Worm (Caenorhabditis elegans): ENCODE measurements around the gene str-94.

The str-94 gene

ce11 chrV:9221566-9221965 is 27.5 kb downstream of the str-94 start, which contains the start of gene grd-6:
Gene grd-6, plus strand, starts transcription at chrV:9221866.
- TF ChIP-seq lin-13 (GFP tag; optimal IDR thresholded peaks at IDR 0.05): no peak
- TF ChIP-seq mdt-29 (GFP tag; IDR thresholded peaks at IDR 0.05): no peak
- TF ChIP-seq D1046.2 (GFP tag; IDR thresholded peaks at IDR 0.05): no peak
- TF ChIP-seq ceh-62 (tag; optimal IDR thresholded peaks at IDR 0.05): no peak

- peak; percentile 69 for TF ChIP-seq hlh-30 (tag; optimal IDR thresholded peaks at IDR 0.05; ENCODE audit: insufficient read depth)
- TF ChIP-seq hlh-11 (tag; optimal IDR thresholded peaks at IDR 0.05): peak; percentile 16
- no peak for TF ChIP-seq Y105C5A.15 (GFP tag; IDR thresholded peaks at IDR 0.05)
- TF ChIP-seq rbr-2 (tag; optimal IDR thresholded peaks at IDR 0.05): peak; percentile 27
- peak; percentile 39 for TF ChIP-seq mep-1 (tag; optimal IDR thresholded peaks at IDR 0.05)
- no peak for TF ChIP-seq nhr-111 (GFP tag; optimal IDR thresholded peaks at IDR 0.05)
- peak; percentile 15 for TF ChIP-seq unc-130 (GFP tag; optimal IDR thresholded peaks at IDR 0.05)
- TF ChIP-seq lsy-2 (tag; optimal IDR thresholded peaks at IDR 0.05): peak in 1 of 2 experiments; percentile 51
- peak; percentile 80 for TF ChIP-seq dpl-1 (GFP tag; optimal IDR thresholded peaks at IDR 0.05)
- peak; percentile 92 for TF ChIP-seq lin-38 (GFP tag; IDR thresholded peaks at IDR 0.05)
- TF ChIP-seq unc-62 (GFP tag; optimal IDR thresholded peaks at IDR 0.05 in 1 of 2): peak in 1 of 2 experiments; percentile 6
- TF ChIP-seq unc-62 (tag; optimal IDR thresholded peaks at IDR 0.05): no peak
- peak; percentile 64 for TF ChIP-seq nhr-6 (tag; optimal IDR thresholded peaks at IDR 0.05)
- no peak for TF ChIP-seq F44E2.7 (GFP tag; IDR thresholded peaks at IDR 0.05)
- no peak for TF ChIP-seq T20F7.1 (GFP tag; optimal IDR thresholded peaks at IDR 0.05)
- TF ChIP-seq mes-2 (tag; optimal IDR thresholded peaks at IDR 0.05; ENCODE audit: poor library complexity, severe bottlenecking): peak; percentile 72
- peak; percentile 37 for TF ChIP-seq nhr-28 (tag; optimal IDR thresholded peaks at IDR 0.05)
- peak; percentile 8 for TF ChIP-seq ama-1 (optimal IDR thresholded peaks at IDR 0.05)
Measured at ce11 chrV:9220444-9220843, 28.7 kb downstream of the str-94 start.

- TF ChIP-seq Y105C5A.15 (GFP tag; IDR thresholded peaks at IDR 0.05) (no peak), pha-4 (GFP tag; IDR thresholded peaks at IDR 0.05) (no peak), pha-4 (tag; optimal IDR thresholded peaks at IDR 0.05) (no peak), egl-27 (tag; optimal IDR thresholded peaks at IDR 0.05) (no peak), hmg-1.1 (GFP tag; IDR thresholded peaks at IDR 0.05) (0 out of 2 replicates have a peak, but pooled peaks have one; percentile 27), dmd-6 (GFP tag; IDR thresholded peaks at IDR 0.05) (no peak), mes-2 (tag; optimal IDR thresholded peaks at IDR 0.05; ENCODE audit: poor library complexity, severe bottlenecking) (no peak), aha-1 (tag) (peak; percentile 75), T20F7.1 (GFP tag; optimal IDR thresholded peaks at IDR 0.05) (no peak)
Measured at ce11 chrV:9219390-9219733, 29.7 kb downstream of the str-94 start.

- TF ChIP-seq fkh-10 (GFP tag; optimal IDR thresholded peaks at IDR 0.05): peak; percentile 10
- peak; percentile 43 for TF ChIP-seq hlh-11 (tag; optimal IDR thresholded peaks at IDR 0.05)
- TF ChIP-seq spr-1 (tag; optimal IDR thresholded peaks at IDR 0.05): no peak
- TF ChIP-seq tra-1 (GFP tag; IDR thresholded peaks at IDR 0.05): 0 out of 2 replicates have a peak, but pooled peaks have one; percentile 40
- TF ChIP-seq pqm-1 (tag; optimal IDR thresholded peaks at IDR 0.05): peak; percentile 56
- TF ChIP-seq daf-16 (GFP tag; optimal IDR thresholded peaks at IDR 0.05): no peak
- peak; percentile 88 for TF ChIP-seq daf-16 (tag; optimal IDR thresholded peaks at IDR 0.05)
- TF ChIP-seq mes-2 (tag; optimal IDR thresholded peaks at IDR 0.05; ENCODE audit: poor library complexity, severe bottlenecking): peak; percentile 25
- TF ChIP-seq lin-39 (tag; optimal IDR thresholded peaks at IDR 0.05): peak; percentile 36
- no peak for TF ChIP-seq Y105C5A.15 (GFP tag; IDR thresholded peaks at IDR 0.05)
- peak; percentile 84 for TF ChIP-seq ceh-20 (GFP tag; IDR thresholded peaks at IDR 0.05)
- TF ChIP-seq lsy-2 (tag; optimal IDR thresholded peaks at IDR 0.05): peak in 1 of 2 experiments; percentile 4
- no peak for TF ChIP-seq nhr-76 (tag; optimal IDR thresholded peaks at IDR 0.05)
- peak; percentile 26 for TF ChIP-seq dve-1 (tag; optimal IDR thresholded peaks at IDR 0.05; ENCODE audit: insufficient read depth)
- TF ChIP-seq dmd-6 (GFP tag; IDR thresholded peaks at IDR 0.05): peak; percentile 41; the same call in 1 of the 2 replicates
- TF ChIP-seq nhr-48 (tag; optimal IDR thresholded peaks at IDR 0.05): peak; percentile 39
- no peak for TF ChIP-seq pha-4 (GFP tag; IDR thresholded peaks at IDR 0.05)
- TF ChIP-seq pha-4 (tag; optimal IDR thresholded peaks at IDR 0.05): no peak
- TF ChIP-seq unc-62 (GFP tag; optimal IDR thresholded peaks at IDR 0.05 in 1 of 2): peak in 1 of 2 experiments; percentile 99
- TF ChIP-seq unc-62 (tag; optimal IDR thresholded peaks at IDR 0.05): no peak
- TF ChIP-seq ctbp-1 (GFP tag; IDR thresholded peaks at IDR 0.05): peak; percentile 48; the same call in 1 of the 2 replicates
- TF ChIP-seq F37D6.2 (tag; optimal IDR thresholded peaks at IDR 0.05): peak; percentile 4
- TF ChIP-seq mep-1 (tag; optimal IDR thresholded peaks at IDR 0.05): peak; percentile 12
Measured at ce11 chrV:9218655-9219389, 30.3 kb downstream of the str-94 start.
